Worm (Caenorhabditis elegans): ENCODE results near the gene mut-15.

The mut-15 gene

ce11 chrV:15002184-15002690 lies at the start of gene mut-15, which contains the start of gene fib-1:
mut-15 (plus strand) TSS chrV:15002543.
fib-1 (minus strand) TSS chrV:15002223.
- no peak for TF ChIP-seq unc-62 (GFP tag; optimal IDR thresholded peaks at IDR 0.05)

ce11 chrV:14954633-14955032 lies 47.7 kb upstream of the mut-15 start, which contains the start of gene C30G7.5:
C30G7.5 (minus strand) TSS chrV:14954733.
- no peak for TF ChIP-seq unc-62 (GFP tag; optimal IDR thresholded peaks at IDR 0.05)

DNA sequence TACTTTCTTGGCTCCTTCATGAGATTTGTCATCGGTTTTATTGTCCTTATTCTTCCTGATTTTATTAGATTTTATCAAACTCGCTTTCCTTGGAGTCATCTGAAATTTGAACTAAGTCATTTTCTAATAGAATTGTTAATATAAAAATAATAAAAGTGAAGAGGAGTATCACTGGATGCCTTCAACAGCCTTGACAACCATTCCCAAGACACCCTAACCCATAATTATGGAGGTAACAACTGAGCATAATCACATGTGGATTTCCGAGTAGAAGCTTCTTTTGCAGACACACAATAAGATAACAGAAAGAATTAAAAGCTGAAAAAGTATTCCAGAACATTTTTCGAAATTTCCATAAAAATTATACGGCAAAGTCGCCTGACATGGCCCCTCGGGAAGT lies 46.7 kb upstream of the mut-15 start, which contains the start of gene F02D8.9:
F02D8.9 (minus strand) TSS at position 101 of the 400 bp plus-strand sequence.
- no peak for TF ChIP-seq unc-62 (GFP tag; optimal IDR thresholded peaks at IDR 0.05)

DNA sequence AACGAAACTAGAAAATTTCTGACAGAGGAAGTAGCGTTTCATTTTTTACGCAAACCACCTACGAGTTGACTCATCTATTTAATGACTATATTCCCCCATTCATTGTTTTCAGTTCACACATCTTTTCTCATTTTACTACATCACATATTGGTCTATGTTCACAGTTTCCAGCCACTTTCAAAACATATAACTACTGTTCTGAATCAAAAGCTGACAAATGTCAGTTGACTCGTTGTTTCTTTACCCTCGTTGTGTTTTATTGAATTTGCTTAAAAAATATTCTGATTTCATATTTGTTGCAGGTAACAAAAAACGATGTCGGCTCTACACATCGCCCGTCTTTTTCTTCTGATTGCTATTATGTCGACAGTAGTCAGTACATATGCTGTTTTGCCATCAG lies 31.2 kb upstream of the mut-15 start, which contains the start of gene nlp-59:
nlp-59 (plus strand) TSS at position 301 of the 400 bp plus-strand sequence.
- no peak for TF ChIP-seq unc-62 (GFP tag; optimal IDR thresholded peaks at IDR 0.05)

ce11 chrV:14978205-14978751 lies 24.1 kb upstream of the mut-15 start, which contains the start of the genes grd-12 and F02D8.1:
grd-12 (plus strand) TSS chrV:14978505.
F02D8.1 (minus strand) TSS chrV:14978701.
- no peak for TF ChIP-seq unc-62 (GFP tag; optimal IDR thresholded peaks at IDR 0.05)

DNA sequence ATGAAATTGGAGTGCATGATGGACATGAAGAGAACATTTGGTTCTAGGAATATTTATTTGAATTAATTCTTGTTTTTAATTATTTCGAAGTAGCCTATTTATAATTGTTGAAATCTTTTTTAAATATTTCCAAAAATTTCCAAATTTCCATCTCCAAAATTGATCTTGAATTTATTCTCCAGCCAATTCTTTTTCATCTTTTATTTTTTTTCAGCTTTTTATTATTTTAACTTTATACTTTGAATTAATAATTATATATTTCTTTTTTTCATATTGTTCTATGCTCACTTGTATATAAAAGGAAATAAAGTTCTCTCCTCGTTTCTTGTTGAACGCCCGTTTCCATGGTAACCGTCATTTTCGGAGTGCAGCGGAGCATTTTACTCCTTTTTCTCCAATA lies 22.4 kb upstream of the mut-15 start, which contains the start of gene xbx-1:
xbx-1 (plus strand) TSS at position 301 of the 400 bp plus-strand sequence.
- TF ChIP-seq unc-62 (GFP tag; optimal IDR thresholded peaks at IDR 0.05): no peak

ce11 chrV:14984593-14984992 lies 17.8 kb upstream of the mut-15 start, which contains the start of gene F02D8.4:
F02D8.4 (plus strand) TSS chrV:14984893.
- no peak for TF ChIP-seq unc-62 (GFP tag; optimal IDR thresholded peaks at IDR 0.05)

DNA sequence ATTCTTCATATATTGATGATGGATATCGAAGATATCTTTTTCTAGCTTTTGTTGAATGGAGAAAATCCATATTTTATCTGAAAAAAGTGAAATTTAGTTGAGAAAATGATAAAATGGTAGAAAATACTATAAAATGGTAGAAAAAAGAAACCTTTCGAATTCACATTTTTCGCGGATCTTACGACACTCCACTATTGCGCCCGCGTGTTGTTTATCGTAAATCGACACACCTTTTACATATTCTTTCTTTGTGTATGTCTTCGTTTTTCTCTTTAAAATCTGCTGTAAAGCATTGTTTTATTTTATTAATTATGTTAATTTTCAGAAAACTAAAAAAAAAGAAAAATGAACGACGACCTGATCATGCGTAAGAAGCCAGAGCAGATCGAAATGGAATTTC lies 11.5 kb upstream of the mut-15 start, which contains the start of the genes cdt-2 and T01C3.2:
cdt-2 (minus strand) TSS at position 284 of the 400 bp plus-strand sequence.
T01C3.2 (plus strand) TSS at position 326 of the 400 bp plus-strand sequence.
- no peak for TF ChIP-seq unc-62 (GFP tag; optimal IDR thresholded peaks at IDR 0.05)

ce11 chrV:14991489-14991888 lies 10.9 kb upstream of the mut-15 start:
- TF ChIP-seq unc-62 (GFP tag; optimal IDR thresholded peaks at IDR 0.05): no peak

DNA sequence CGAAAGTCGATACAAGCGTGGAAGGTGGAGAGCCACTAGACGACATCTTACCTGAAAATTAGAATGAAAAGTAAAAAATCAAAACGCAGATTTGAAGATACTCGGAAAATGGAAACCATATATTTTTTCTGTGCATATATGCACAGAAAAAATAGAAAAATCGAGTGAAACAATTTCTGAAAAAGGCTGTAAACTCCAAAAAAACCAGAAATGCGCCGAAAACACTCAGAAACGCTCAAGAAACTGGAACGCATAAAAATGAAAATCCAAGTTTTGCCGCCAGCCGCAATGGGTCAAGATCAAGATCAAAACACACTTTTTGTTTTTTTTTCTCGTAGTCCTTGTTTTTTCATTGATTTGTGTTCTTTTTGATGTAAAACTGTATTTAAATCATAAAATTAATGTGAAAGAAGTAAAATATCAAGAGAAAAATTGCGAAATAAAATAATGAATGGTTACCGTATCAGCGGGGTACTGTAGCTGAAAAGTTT lies 9.7 kb upstream of the mut-15 start, which contains the start of gene T01C3.3:
T01C3.3 (minus strand) TSS at position 51 of the 491 bp plus-strand sequence.
- TF ChIP-seq unc-62 (GFP tag; optimal IDR thresholded peaks at IDR 0.05): no peak

DNA sequence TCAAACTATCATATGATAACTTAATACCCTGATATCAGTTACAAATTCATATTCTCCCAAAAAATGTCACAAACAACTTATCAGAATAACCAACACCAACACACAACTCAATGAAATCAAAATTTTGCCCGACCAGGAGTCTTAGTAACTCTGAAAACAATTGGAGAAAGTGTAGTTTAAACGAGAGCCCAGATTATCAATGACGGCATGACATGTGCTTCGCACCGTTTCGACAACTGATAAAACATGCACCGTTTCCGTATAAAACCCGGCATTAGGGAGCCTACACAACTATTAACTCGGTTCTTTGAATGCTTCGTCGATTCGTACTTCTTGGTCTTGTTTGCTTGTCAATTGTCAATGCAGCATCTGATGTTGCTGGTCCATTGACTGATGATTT lies 8.7 kb upstream of the mut-15 start, which contains the start of gene fil-1:
fil-1 (plus strand) TSS at position 219 of the 400 bp plus-strand sequence.
- TF ChIP-seq unc-62 (GFP tag; optimal IDR thresholded peaks at IDR 0.05): no peak

DNA sequence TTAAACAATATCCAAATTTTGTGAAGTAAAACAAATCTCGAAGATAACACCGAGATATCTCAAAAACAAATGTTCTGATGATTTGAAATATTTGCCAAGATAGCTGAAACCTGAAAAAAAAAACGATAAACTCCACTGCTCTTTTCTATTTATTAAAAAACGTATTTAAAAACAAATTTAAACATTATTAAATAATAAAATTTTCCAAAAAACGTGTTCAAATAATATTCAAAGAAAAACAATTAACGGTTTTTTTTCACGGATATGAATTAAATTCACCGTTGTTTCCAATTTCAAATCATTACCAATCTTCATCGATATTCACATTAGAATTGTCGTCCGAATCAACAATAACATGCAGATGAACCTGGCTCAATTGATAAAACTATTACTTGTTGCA lies 6.1 kb upstream of the mut-15 start, which contains the start of gene irld-14:
irld-14 (plus strand) TSS at position 301 of the 400 bp plus-strand sequence.
- no peak for TF ChIP-seq unc-62 (GFP tag; optimal IDR thresholded peaks at IDR 0.05)

DNA sequence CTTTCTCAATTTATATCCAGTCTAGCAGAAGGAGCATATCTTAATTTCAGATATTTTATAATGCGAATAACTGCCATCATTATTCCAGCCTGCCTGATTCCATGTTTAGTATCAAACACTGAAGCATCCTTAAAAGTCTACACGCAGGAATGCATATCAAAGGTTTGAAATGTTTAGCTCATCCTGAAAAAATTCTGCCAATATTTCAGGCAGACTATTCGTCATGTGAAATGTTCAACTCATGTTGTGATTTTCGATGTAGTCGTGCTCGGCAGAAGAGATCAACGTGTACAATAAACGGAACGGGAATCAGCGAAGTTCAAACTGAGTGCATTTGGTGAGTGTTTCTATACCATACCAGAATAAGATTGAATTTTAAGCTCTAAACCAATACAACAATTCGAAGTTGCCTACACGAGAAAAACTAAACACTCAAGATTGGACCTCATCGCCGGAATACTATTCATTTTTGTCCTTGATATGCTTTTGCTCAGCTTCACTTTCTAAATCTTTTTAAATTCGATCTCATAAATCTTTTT lies 2.8 kb upstream of the mut-15 start, which contains the start of gene T01C3.11:
T01C3.11 (plus strand) TSS at position 51 of the 539 bp plus-strand sequence.
- no peak for TF ChIP-seq unc-62 (GFP tag; optimal IDR thresholded peaks at IDR 0.05)

DNA sequence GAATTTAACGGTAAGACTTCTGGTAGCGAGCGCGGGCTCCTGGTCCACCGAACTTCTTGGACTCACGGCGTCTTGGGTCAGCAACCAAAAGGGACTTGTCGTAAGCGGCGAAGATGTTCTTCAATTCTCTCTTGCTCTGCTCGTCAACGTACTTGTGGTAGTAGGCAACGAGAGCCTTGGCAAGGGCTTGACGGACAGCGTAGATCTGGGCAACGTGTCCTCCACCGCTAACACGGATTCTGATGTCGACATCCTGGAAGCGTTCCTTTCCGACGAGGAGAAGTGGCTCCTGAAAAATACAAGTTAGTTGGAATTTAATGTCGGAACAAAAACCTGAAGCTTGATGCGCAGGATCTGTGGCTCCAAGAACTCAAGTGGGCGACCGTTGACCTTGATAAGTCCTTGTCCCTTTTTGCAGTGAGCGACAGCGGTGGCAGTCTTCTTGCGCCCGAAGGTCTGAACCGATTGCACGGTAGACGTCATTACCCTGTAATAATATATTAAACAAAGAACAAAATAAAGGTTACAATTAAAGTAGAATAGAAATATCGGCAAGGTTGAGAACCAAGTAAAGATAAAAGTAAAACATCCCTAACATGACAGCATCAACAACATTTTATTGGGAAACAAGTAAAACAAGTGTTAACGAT lies 2.2 kb upstream of the mut-15 start, which contains the start of gene rps-16:
rps-16 (minus strand) TSS at position 487 of the 650 bp plus-strand sequence.
- TF ChIP-seq unc-62 (GFP tag; optimal IDR thresholded peaks at IDR 0.05): no peak

- TF ChIP-seq unc-62 (GFP tag; optimal IDR thresholded peaks at IDR 0.05): no peak
Measured at ce11 chrV:15001536-15001935, 807 bp upstream of the mut-15 start.

- TF ChIP-seq unc-62 (GFP tag; optimal IDR thresholded peaks at IDR 0.05): no peak
Measured at ce11 chrV:15004800-15005199, 2.5 kb downstream of the mut-15 start, which contains the start of gene hrde-2. hrde-2 (plus strand) TSS chrV:15005100.

Data from whole organism, dauer.